Worm (Caenorhabditis elegans) whole organism, late embryonic: ENCODE measurements around the gene oac-39.
A peak's percentile ranks its signal among the peaks of the same experiment; 100 is the strongest.

Source experiments
- C08G9.2 ChIP-seq: sonication (generic microtip); optimal IDR thresholded peaks from 2 replicates; lab custom pipeline; 2016; ENCODE audit warnings: mild to moderate bottlenecking, missing genetic modification characterization, moderate library complexity, missing compliant biosample characterization
- C38D4.7 ChIP-seq: fragments of 200-800 bp; sonication (Bioruptor generic); optimal IDR thresholded peaks from 2 replicates; lab custom pipeline; 2018; ENCODE audit warnings: mild to moderate bottlenecking, missing genetic modification characterization, moderate library complexity, missing compliant biosample characterization
- F13H6.1 ChIP-seq: sonication (generic microtip); optimal IDR thresholded peaks from 2 replicates; lab custom pipeline; 2016; ENCODE audit warnings: missing genetic modification characterization, missing compliant biosample characterization
- Y22D7AL.16 ChIP-seq: sonication (generic microtip); optimal IDR thresholded peaks from 2 replicates; lab custom pipeline; 2016; ENCODE audit warnings: missing genetic modification characterization, missing compliant biosample characterization
- ahr-1 ChIP-seq: sonication (generic microtip); optimal IDR thresholded peaks from 2 replicates; lab custom pipeline; 2016; ENCODE audit warnings: missing genetic modification characterization, missing compliant biosample characterization
- ceh-18 ChIP-seq: sonication (generic microtip); optimal IDR thresholded peaks from 2 replicates; lab custom pipeline; 2016; ENCODE audit warnings: missing genetic modification characterization, missing compliant biosample characterization
- ceh-2 ChIP-seq: sonication (generic microtip); optimal IDR thresholded peaks from 2 replicates; lab custom pipeline; 2016; ENCODE audit warnings: missing genotype, missing genetic modification characterization, missing compliant biosample characterization
- ceh-22 ChIP-seq: sonication (generic microtip); optimal IDR thresholded peaks from 2 replicates; lab custom pipeline; 2017; ENCODE audit warnings: missing biosample characterization, missing genetic modification characterization
- ceh-30 ChIP-seq: fragments of 150-350 bp; optimal IDR thresholded peaks from 2 replicates; lab custom pipeline; 2014; ENCODE audit warnings: missing biosample characterization, missing genetic modification characterization
- ceh-31 ChIP-seq: sonication (generic microtip); optimal IDR thresholded peaks from 2 replicates; lab custom pipeline; 2016; ENCODE audit warnings: missing genetic modification characterization, missing compliant biosample characterization
- ceh-34 ChIP-seq: sonication (generic microtip); optimal IDR thresholded peaks from 2 replicates; lab custom pipeline; 2016; ENCODE audit warnings: mild to moderate bottlenecking, missing genetic modification characterization, missing compliant biosample characterization
- ceh-6 ChIP-seq: fragments of 200-800 bp; sonication (Bioruptor generic); optimal IDR thresholded peaks from 2 replicates; lab custom pipeline; 2018; ENCODE audit warnings: mild to moderate bottlenecking, missing genetic modification characterization, missing compliant biosample characterization
- che-1 ChIP-seq: sonication (generic microtip); optimal IDR thresholded peaks from 2 replicates; lab custom pipeline; 2016; ENCODE audit warnings: mild to moderate bottlenecking, missing genetic modification characterization, missing compliant biosample characterization
- elt-4 ChIP-seq: sonication (generic microtip); optimal IDR thresholded peaks from 2 replicates; lab custom pipeline; 2016; ENCODE audit warnings: missing genetic modification characterization, missing compliant biosample characterization
- eyg-1 ChIP-seq: sonication (generic microtip); optimal IDR thresholded peaks from 2 replicates; lab custom pipeline; 2016; ENCODE audit warnings: missing genotype, missing genetic modification characterization, missing compliant biosample characterization
- fax-1 ChIP-seq: sonication (generic microtip); optimal IDR thresholded peaks from 2 replicates; lab custom pipeline; 2016; ENCODE audit warnings: missing genotype, missing genetic modification characterization, missing compliant biosample characterization
- fkh-10 ChIP-seq: fragments of 150-350 bp; optimal IDR thresholded peaks from 2 replicates; lab custom pipeline; 2014; ENCODE audit warnings: missing biosample characterization, missing genetic modification reagents, missing genetic modification characterization
- fkh-6 ChIP-seq: sonication (generic microtip); optimal IDR thresholded peaks from 2 replicates; lab custom pipeline; 2016; ENCODE audit warnings: missing genetic modification characterization, missing compliant biosample characterization
- hlh-13 ChIP-seq: fragments of 200-800 bp; sonication (Bioruptor generic); optimal IDR thresholded peaks from 2 replicates; lab custom pipeline; 2018; ENCODE audit warnings: mild to moderate bottlenecking, missing genetic modification characterization, missing compliant biosample characterization
- hlh-15 ChIP-seq: sonication (generic microtip); optimal IDR thresholded peaks from 2 replicates; lab custom pipeline; 2016; ENCODE audit warnings: missing genetic modification characterization, missing compliant biosample characterization
- hlh-30 ChIP-seq: sonication (generic microtip); optimal IDR thresholded peaks from 2 replicates; lab custom pipeline; 2017; ENCODE audit warnings: antibody characterized with exemption, missing genetic modification characterization, missing compliant biosample characterization; ENCODE audit not compliant: insufficient read depth
- lin-11 ChIP-seq: fragments of 200-800 bp; sonication (Bioruptor generic); optimal IDR thresholded peaks from 2 replicates; lab custom pipeline; 2018; ENCODE audit warnings: mild to moderate bottlenecking, missing genetic modification characterization, missing compliant biosample characterization
- madf-2 ChIP-seq: sonication (generic microtip); optimal IDR thresholded peaks from 2 replicates; lab custom pipeline; 2017; ENCODE audit warnings: missing genetic modification characterization, missing compliant biosample characterization
- nfya-1 ChIP-seq: sonication (generic microtip); optimal IDR thresholded peaks from 2 replicates; lab custom pipeline; 2017; ENCODE audit warnings: missing genetic modification characterization, mild to moderate bottlenecking, missing compliant biosample characterization, antibody characterized with exemption, moderate library complexity
- nhr-11 ChIP-seq: fragments of 150-350 bp; optimal IDR thresholded peaks from 2 replicates; lab custom pipeline; 2014; ENCODE audit warnings: missing biosample characterization, missing genetic modification characterization
- nhr-232 ChIP-seq: sonication (generic microtip); optimal IDR thresholded peaks from 2 replicates; lab custom pipeline; 2016; ENCODE audit warnings: missing genetic modification characterization, missing compliant biosample characterization
- npax-4 ChIP-seq: sonication (generic microtip); optimal IDR thresholded peaks from 2 replicates; lab custom pipeline; 2016; ENCODE audit warnings: missing genetic modification characterization, missing compliant biosample characterization
- odd-2 ChIP-seq: sonication (generic microtip); optimal IDR thresholded peaks from 2 replicates; lab custom pipeline; 2017; ENCODE audit warnings: antibody characterized with exemption, mild to moderate bottlenecking, missing genetic modification characterization, missing compliant biosample characterization
- pha-2 ChIP-seq: sonication (generic microtip); optimal IDR thresholded peaks from 2 replicates; lab custom pipeline; 2017; ENCODE audit warnings: mild to moderate bottlenecking, missing genetic modification characterization, missing compliant biosample characterization
- pha-4 ChIP-seq: fragments of 150-350 bp; optimal IDR thresholded peaks from 2 replicates; lab custom pipeline; 2018; ENCODE audit warnings: missing biosample characterization, missing genetic modification reagents, missing genetic modification characterization
- pros-1 ChIP-seq: fragments of 150-350 bp; optimal IDR thresholded peaks from 2 replicates; lab custom pipeline; 2014; ENCODE audit warnings: missing biosample characterization, missing genetic modification reagents, missing genetic modification characterization
- rnt-1 ChIP-seq: sonication (generic microtip); optimal IDR thresholded peaks from 2 replicates; lab custom pipeline; 2016; ENCODE audit warnings: missing genetic modification characterization, missing compliant biosample characterization
- sox-4 ChIP-seq: sonication (generic microtip); optimal IDR thresholded peaks from 2 replicates; lab custom pipeline; 2017; ENCODE audit warnings: mild to moderate bottlenecking, missing genetic modification characterization, inconsistent platforms, missing compliant biosample characterization
- syd-9 ChIP-seq: sonication (generic microtip); optimal IDR thresholded peaks from 2 replicates; lab custom pipeline; 2016; ENCODE audit warnings: mild to moderate bottlenecking, missing genetic modification characterization, moderate library complexity, missing compliant biosample characterization
- tbx-2 ChIP-seq: sonication (generic microtip); optimal IDR thresholded peaks from 2 replicates; lab custom pipeline; 2016; ENCODE audit warnings: missing genetic modification characterization, missing compliant biosample characterization
- tbx-7 ChIP-seq: sonication (generic microtip); optimal IDR thresholded peaks from 2 replicates; lab custom pipeline; 2016; ENCODE audit warnings: missing genotype, missing genetic modification characterization, missing compliant biosample characterization
- unc-3 ChIP-seq, 2 experiments: fragments of 200-800 bp in 1 of 2; sonication (Bioruptor generic) in 1 of 2; sonication (generic microtip) in 1 of 2; conservative IDR thresholded peaks in 1 of 2; optimal IDR thresholded peaks in 1 of 2; 2 replicates each; pipeline versions ENCODE4 v1.3.6 to Lab custom; 2016 to 2022; ENCODE audit warnings: missing compliant biosample characterization in 2 of 2, missing genetic modification characterization in 2 of 2, missing genetic modification reagents in 1 of 2
- unc-55 ChIP-seq: sonication (generic microtip); optimal IDR thresholded peaks from 2 replicates; lab custom pipeline; 2017; ENCODE audit warnings: missing biosample characterization, missing genetic modification reagents, missing genetic modification characterization
- zip-5 ChIP-seq: sonication (generic microtip); optimal IDR thresholded peaks from 2 replicates; lab custom pipeline; 2016; ENCODE audit warnings: missing genetic modification characterization, missing compliant biosample characterization

The oac-39 gene

ce11 chrV:251652-252051 is at the start of gene oac-39:
TSS of gene oac-39 (minus strand) at chrV:251752.
- no peak for TF ChIP-seq fkh-6 (tag; lab: Kevin White, UChicago)

ce11 chrV:298395-298794 is 46.8 kb upstream of the oac-39 start:
- TF ChIP-seq ahr-1 (tag; lab: Kevin White, UChicago) (no peak), fkh-10 (GFP tag; lab: Kevin White, UChicago) (no peak), tbx-2 (no peak), C38D4.7 (no peak), ceh-22 (no peak), fkh-6 (tag; lab: Kevin White, UChicago) (no peak), ceh-34 (no peak), pha-2 (tag; lab: Kevin White, UChicago) (no peak), lin-11 (tag; lab: Kevin White, UChicago) (no peak), unc-55 (GFP tag; lab: Kevin White, UChicago) (no peak)

ce11 chrV:297424-297991 is 46.0 kb upstream of the oac-39 start, which contains the start of gene F33E11.2:
TSS of gene F33E11.2 (plus strand) at chrV:297947.
- TF ChIP-seq hlh-15 (tag; lab: Kevin White, UChicago) (no peak), tbx-2 (no peak), pha-4 (tag; lab: Kevin White, UChicago) (no peak), fkh-10 (GFP tag; lab: Kevin White, UChicago) (no peak), hlh-13 (GFP tag; lab: Kevin White, UChicago) (no peak), ceh-22 (no peak), syd-9 (tag; lab: Kevin White, UChicago) (no peak), F13H6.1 (tag; lab: Kevin White, UChicago) (no peak), odd-2 (tag; lab: Kevin White, UChicago) (no peak), nhr-232 (tag; lab: Kevin White, UChicago) (no peak), tbx-7 (no peak), elt-4 (tag; lab: Kevin White, UChicago) (no peak), zip-5 (no peak), ceh-2 (tag; lab: Kevin White, UChicago) (no peak), eyg-1 (tag; lab: Kevin White, UChicago) (no peak), ceh-18 (no peak), sox-4 (tag; lab: Kevin White, UChicago) (no peak), nhr-11 (tag; lab: Kevin White, UChicago) (no peak)

- TF ChIP-seq zip-5 (no peak), fkh-10 (GFP tag; lab: Kevin White, UChicago) (no peak), ceh-31 (tag; lab: Kevin White, UChicago) (no peak), fkh-6 (tag; lab: Kevin White, UChicago) (no peak), fax-1 (no peak), che-1 (no peak), ceh-30 (no peak), nfya-1 (no peak)
Observed at ce11 chrV:295802-296201, 44.2 kb upstream of the oac-39 start.

ce11 chrV:285298-285697 is 33.7 kb upstream of the oac-39 start:
- TF ChIP-seq hlh-13 (GFP tag; lab: Kevin White, UChicago) (no peak), nfya-1 (peak; percentile 96)

ce11 chrV:284808-285207 is 33.3 kb upstream of the oac-39 start:
- TF ChIP-seq rnt-1 (tag; lab: Kevin White, UChicago) = peak; percentile 23
- TF ChIP-seq sox-4 (tag; lab: Kevin White, UChicago) = no peak
- no peak for TF ChIP-seq fax-1
- TF ChIP-seq C08G9.2 = no peak
- no peak for TF ChIP-seq hlh-13 (GFP tag; lab: Kevin White, UChicago)
- TF ChIP-seq npax-4 (tag; lab: Kevin White, UChicago) = no peak
- TF ChIP-seq pros-1 = no peak
- TF ChIP-seq ceh-2 (tag; lab: Kevin White, UChicago) = no peak
- no peak for TF ChIP-seq Y22D7AL.16 (tag; lab: Kevin White, UChicago)
- TF ChIP-seq fkh-6 (tag; lab: Kevin White, UChicago) = no peak
- no peak for TF ChIP-seq madf-2 (tag; lab: Kevin White, UChicago)
- TF ChIP-seq hlh-30 = no peak
- TF ChIP-seq unc-3 (GFP tag; conservative IDR thresholded peaks at IDR 0.05; lab: Robert Waterston, UW) = no peak
- TF ChIP-seq unc-3 (tag; optimal IDR thresholded peaks at IDR 0.05; lab: Kevin White, UChicago) = no peak
- peak; percentile 64 for TF ChIP-seq ceh-18
- no peak for TF ChIP-seq ceh-6 (GFP tag; lab: Kevin White, UChicago)
